In genomic region chr3L:10898256-10898735, dm6 we compare ENCODE assay signal across 6 fruit fly cellular contexts.
TF ChIP-seq lines count a peak whose summit lies in the region.

No protein-coding gene starts in this region.

- TF ChIP-seq CTCF in whole organism, embryonic (GFP tag; optimal IDR thresholded peaks at IDR 0.05; lab: Kevin White, UChicago), result no peak

TF ChIP-seq in whole organism, 6 proteins besides CTCF, POLR2A, EP300 and RAD21:
- TF ChIP-seq CG8478 (optimal IDR thresholded peaks at IDR 0.05; lab: Kevin White, UChicago) (peak; percentile 81), EcR (GFP tag; optimal IDR thresholded peaks at IDR 0.05; lab: Kevin White, UChicago) (no peak)
TF ChIP-seq in whole organism: peak in this region for 1.

TF ChIP-seq in whole organism, adult, 20 proteins besides CTCF, POLR2A, EP300 and RAD21:
- no peak for TF ChIP-seq CG14711 (tag; optimal IDR thresholded peaks at IDR 0.05; lab: Kevin White, UChicago)
- no peak for TF ChIP-seq toe (GFP tag; optimal IDR thresholded peaks at IDR 0.05; lab: Kevin White, UChicago)
- no peak for TF ChIP-seq ovo (GFP tag; optimal IDR thresholded peaks at IDR 0.05; lab: Kevin White, UChicago)
- TF ChIP-seq cic (GFP tag; optimal IDR thresholded peaks at IDR 0.05; lab: Kevin White, UChicago), result peak; percentile 67
- peak; percentile 1 for TF ChIP-seq bab1 (GFP tag; optimal IDR thresholded peaks at IDR 0.05; lab: Kevin White, UChicago)
- peak; percentile 67 for TF ChIP-seq Mnt (GFP tag; optimal IDR thresholded peaks at IDR 0.05; lab: Kevin White, UChicago)
- TF ChIP-seq pad (GFP tag; optimal IDR thresholded peaks at IDR 0.05; lab: Kevin White, UChicago), result peak; percentile 60
- TF ChIP-seq tj (GFP tag; optimal IDR thresholded peaks at IDR 0.05; lab: Kevin White, UChicago), result peak; percentile 98

TF ChIP-seq in whole organism, embryonic, 481 proteins besides CTCF, POLR2A, EP300 and RAD21 (continues in another document):
- TF ChIP-seq CG7839 (tag; optimal IDR thresholded peaks at IDR 0.05; lab: Kevin White, UChicago), result no peak
- TF ChIP-seq ara (GFP tag; IDR thresholded peaks at IDR 0.05; lab: Robert Waterston, UW), result 0 out of 2 replicates have a peak, but pooled peaks have one; percentile 7
- TF ChIP-seq CG4282 (GFP tag; optimal IDR thresholded peaks at IDR 0.05; lab: Kevin White, UChicago), result no peak
- peak; percentile 57 for TF ChIP-seq CG4360 (GFP tag; IDR thresholded peaks at IDR 0.05; lab: Robert Waterston, UW)
- TF ChIP-seq Nf-YC (tag; optimal IDR thresholded peaks at IDR 0.05; lab: Kevin White, UChicago), result no peak
- no peak for TF ChIP-seq crol (GFP tag; IDR thresholded peaks at IDR 0.05; lab: Robert Waterston, UW)
- TF ChIP-seq CG7786 (GFP tag; optimal IDR thresholded peaks at IDR 0.05; lab: Kevin White, UChicago), result no peak
- TF ChIP-seq chif (GFP tag; optimal IDR thresholded peaks at IDR 0.05; lab: Kevin White, UChicago), result no peak
- peak; percentile 27 for TF ChIP-seq exex (tag; optimal IDR thresholded peaks at IDR 0.05; lab: Kevin White, UChicago)
- peak; percentile 20 for TF ChIP-seq CG10147 (GFP tag; optimal IDR thresholded peaks at IDR 0.05; lab: Kevin White, UChicago)
- TF ChIP-seq CG7357 (GFP tag; IDR thresholded peaks at IDR 0.05; lab: Robert Waterston, UW), result no peak
- TF ChIP-seq CG12104 (GFP tag; optimal IDR thresholded peaks at IDR 0.05; lab: Kevin White, UChicago), result no peak
- no peak for TF ChIP-seq CG14050 (GFP tag; IDR thresholded peaks at IDR 0.05; lab: Robert Waterston, UW)
- no peak for TF ChIP-seq CG8089 (GFP tag; optimal IDR thresholded peaks at IDR 0.05; lab: Kevin White, UChicago)
- TF ChIP-seq CG10543 (GFP tag; optimal IDR thresholded peaks at IDR 0.05; lab: Kevin White, UChicago), result peak; percentile 20
- peak; percentile 23 for TF ChIP-seq sug (tag; optimal IDR thresholded peaks at IDR 0.05; lab: Kevin White, UChicago)
- TF ChIP-seq eve (GFP tag; optimal IDR thresholded peaks at IDR 0.05; lab: Kevin White, UChicago), result peak in 1 of 2 experiments; percentile 85
- peak; percentile 62 for TF ChIP-seq scrt (GFP tag; optimal IDR thresholded peaks at IDR 0.05; lab: Kevin White, UChicago)
- peak; percentile 83 for TF ChIP-seq CG8478 (optimal IDR thresholded peaks at IDR 0.05; lab: Kevin White, UChicago)
- no peak for TF ChIP-seq CG31441 (GFP tag; IDR thresholded peaks at IDR 0.05; lab: Robert Waterston, UW)
- TF ChIP-seq CG7271 (tag; optimal IDR thresholded peaks at IDR 0.05; lab: Kevin White, UChicago), result no peak

TF ChIP-seq in whole organism, prepupa, 60 proteins besides CTCF, POLR2A, EP300 and RAD21:
- TF ChIP-seq CG3032 (tag; optimal IDR thresholded peaks at IDR 0.05; lab: Kevin White, UChicago) (peak; percentile 14), CG1621 (tag; optimal IDR thresholded peaks at IDR 0.05; lab: Kevin White, UChicago) (peak; percentile 1), Hr4 (GFP tag; optimal IDR thresholded peaks at IDR 0.05; lab: Kevin White, UChicago) (no peak), fkh (GFP tag; optimal IDR thresholded peaks at IDR 0.05; lab: Kevin White, UChicago) (peak; percentile 47), Eip78C (GFP tag; lab: Kevin White, UChicago) (peak; percentile 5), CG16779 (tag; optimal IDR thresholded peaks at IDR 0.05; lab: Kevin White, UChicago) (peak; percentile 12), CG32006 (GFP tag; optimal IDR thresholded peaks at IDR 0.05; lab: Kevin White, UChicago) (peak; percentile 9), ss (GFP tag; optimal IDR thresholded peaks at IDR 0.05; lab: Kevin White, UChicago) (peak; percentile 49 to 64), CG9139 (GFP tag; optimal IDR thresholded peaks at IDR 0.05; lab: Kevin White, UChicago) (peak; percentile 21), CG8632 (GFP tag; optimal IDR thresholded peaks at IDR 0.05; lab: Kevin White, UChicago) (no peak), CG8119 (GFP tag; IDR thresholded peaks at IDR 0.05; lab: Robert Waterston, UW) (peak; percentile 24; the same call in 1 of the 3 replicates)

TF ChIP-seq in whole organism, pupa, 21 proteins besides CTCF, POLR2A, EP300 and RAD21:
- no peak for TF ChIP-seq CG10348 (GFP tag; IDR thresholded peaks at IDR 0.05; lab: Robert Waterston, UW)
- TF ChIP-seq CG13204 (GFP tag; optimal IDR thresholded peaks at IDR 0.05; lab: Kevin White, UChicago), result peak; percentile 14
- TF ChIP-seq Pif1B (GFP tag; optimal IDR thresholded peaks at IDR 0.05; lab: Kevin White, UChicago), result no peak
- TF ChIP-seq Pif1A (GFP tag; optimal IDR thresholded peaks at IDR 0.05; lab: Kevin White, UChicago), result no peak
- TF ChIP-seq CG34367 (tag; optimal IDR thresholded peaks at IDR 0.05; lab: Kevin White, UChicago), result no peak
- no peak for TF ChIP-seq fd96Ca (GFP tag; IDR thresholded peaks at IDR 0.05; lab: Robert Waterston, UW)
- TF ChIP-seq CG9948 (tag; optimal IDR thresholded peaks at IDR 0.05; lab: Kevin White, UChicago), result no peak
- no peak for TF ChIP-seq CG12605 (GFP tag; IDR thresholded peaks at IDR 0.05; lab: Robert Waterston, UW)
- no peak for TF ChIP-seq Snoo (tag; optimal IDR thresholded peaks at IDR 0.05; lab: Kevin White, UChicago)
- TF ChIP-seq D1 (tag; optimal IDR thresholded peaks at IDR 0.05; lab: Kevin White, UChicago), result no peak
- TF ChIP-seq gl (tag; optimal IDR thresholded peaks at IDR 0.05; lab: Kevin White, UChicago), result peak; percentile 37
- no peak for TF ChIP-seq EcR (GFP tag; optimal IDR thresholded peaks at IDR 0.05; lab: Kevin White, UChicago)
- no peak for TF ChIP-seq CG4496 (GFP tag; IDR thresholded peaks at IDR 0.05; lab: Robert Waterston, UW)
- no peak for TF ChIP-seq CG14655 (GFP tag; optimal IDR thresholded peaks at IDR 0.05; lab: Kevin White, UChicago)
- TF ChIP-seq CG17806 (tag; optimal IDR thresholded peaks at IDR 0.05; lab: Kevin White, UChicago), result no peak
- no peak for TF ChIP-seq CG32121 (GFP tag; IDR thresholded peaks at IDR 0.05; lab: Robert Waterston, UW)
- no peak for TF ChIP-seq Ets98B (GFP tag; IDR thresholded peaks at IDR 0.05; lab: Robert Waterston, UW)
- no peak for TF ChIP-seq CG8301 (tag; optimal IDR thresholded peaks at IDR 0.05; lab: Kevin White, UChicago)
- no peak for TF ChIP-seq CG15710 (tag; optimal IDR thresholded peaks at IDR 0.05; lab: Kevin White, UChicago)
- peak; percentile 16 for TF ChIP-seq CG8159 (tag; optimal IDR thresholded peaks at IDR 0.05; lab: Kevin White, UChicago)
- no peak for TF ChIP-seq rn (GFP tag; IDR thresholded peaks at IDR 0.05; lab: Robert Waterston, UW)

TF ChIP-seq in whole organism, wandering third instar larva, 38 proteins besides CTCF, POLR2A, EP300 and RAD21:
- TF ChIP-seq Dif (GFP tag; optimal IDR thresholded peaks at IDR 0.05; lab: Kevin White, UChicago; ENCODE audit: partially characterized antibody) (no peak), ey (GFP tag; optimal IDR thresholded peaks at IDR 0.05; lab: Kevin White, UChicago) (no peak), pan (optimal IDR thresholded peaks at IDR 0.05; lab: Kevin White, UChicago) (no peak), Hr83 (GFP tag; optimal IDR thresholded peaks at IDR 0.05; lab: Kevin White, UChicago; ENCODE audit: poor library complexity, severe bottlenecking) (no peak), sv (GFP tag; optimal IDR thresholded peaks at IDR 0.05; lab: Kevin White, UChicago) (no peak), Vsx2 (GFP tag; optimal IDR thresholded peaks at IDR 0.05; lab: Kevin White, UChicago; ENCODE audit: partially characterized antibody) (no peak), Sp1 (GFP tag; optimal IDR thresholded peaks at IDR 0.05; lab: Kevin White, UChicago) (no peak), woc (GFP tag; optimal IDR thresholded peaks at IDR 0.05; lab: Kevin White, UChicago) (no peak), tai (GFP tag; optimal IDR thresholded peaks at IDR 0.05; lab: Kevin White, UChicago) (no peak), GATAd (GFP tag; optimal IDR thresholded peaks at IDR 0.05; lab: Kevin White, UChicago) (no peak), jim (GFP tag; optimal IDR thresholded peaks at IDR 0.05; lab: Kevin White, UChicago) (no peak), rgr (GFP tag; optimal IDR thresholded peaks at IDR 0.05; lab: Kevin White, UChicago) (no peak), CG9705 (GFP tag; optimal IDR thresholded peaks at IDR 0.05; lab: Kevin White, UChicago) (no peak), brk (GFP tag; optimal IDR thresholded peaks at IDR 0.05; lab: Kevin White, UChicago) (no peak), dl (GFP tag; optimal IDR thresholded peaks at IDR 0.05; lab: Kevin White, UChicago; ENCODE audit: insufficient read depth in 1 of 2, partially characterized antibody in 2 of 2) (no peak), lola (GFP tag; optimal IDR thresholded peaks at IDR 0.05; lab: Kevin White, UChicago) (no peak), Mio (GFP tag; optimal IDR thresholded peaks at IDR 0.05; lab: Kevin White, UChicago) (no peak), N (GFP tag; optimal IDR thresholded peaks at IDR 0.05; lab: Kevin White, UChicago) (peak; percentile 42), HLH106 (tag; optimal IDR thresholded peaks at IDR 0.05; lab: Kevin White, UChicago) (no peak), Abd-B (GFP tag; optimal IDR thresholded peaks at IDR 0.05; lab: Kevin White, UChicago) (no peak), dmrt93B (GFP tag; optimal IDR thresholded peaks at IDR 0.05; lab: Kevin White, UChicago) (no peak), sage (GFP tag; optimal IDR thresholded peaks at IDR 0.05; lab: Kevin White, UChicago) (no peak), OdsH (GFP tag; optimal IDR thresholded peaks at IDR 0.05; lab: Kevin White, UChicago) (no peak), Myc (optimal IDR thresholded peaks at IDR 0.05; lab: Kevin White, UChicago) (no peak), br (GFP tag; optimal IDR thresholded peaks at IDR 0.05; lab: Kevin White, UChicago) (no peak), Jra (GFP tag; optimal IDR thresholded peaks at IDR 0.05; lab: Kevin White, UChicago) (no peak), Rel (GFP tag; optimal IDR thresholded peaks at IDR 0.05; lab: Kevin White, UChicago) (no peak), Rel (tag; optimal IDR thresholded peaks at IDR 0.05; lab: Kevin White, UChicago) (peak; percentile 32), usp (GFP tag; optimal IDR thresholded peaks at IDR 0.05; lab: Kevin White, UChicago) (no peak), Dfd (GFP tag; optimal IDR thresholded peaks at IDR 0.05; lab: Kevin White, UChicago) (no peak), psq (GFP tag; optimal IDR thresholded peaks at IDR 0.05; lab: Kevin White, UChicago) (peak; percentile 77), CG32264 (GFP tag; optimal IDR thresholded peaks at IDR 0.05; lab: Kevin White, UChicago) (no peak), dsf (GFP tag; optimal IDR thresholded peaks at IDR 0.05; lab: Kevin White, UChicago; ENCODE audit: borderline replicate concordance) (no peak), CrebA (GFP tag; optimal IDR thresholded peaks at IDR 0.05; lab: Kevin White, UChicago; ENCODE audit: borderline replicate concordance) (no peak), h (GFP tag; optimal IDR thresholded peaks at IDR 0.05; lab: Kevin White, UChicago) (peak; percentile 16)
TF ChIP-seq in whole organism, wandering third instar larva: peak in this region for 4.
